Fruit fly (Drosophila melanogaster) whole organism, prepupa: ENCODE data around the gene Tango9.
A peak's percentile ranks its signal among the peaks of the same experiment; 100 is the strongest.

ENCODE experiments used
- CG11762 ChIP-seq: fragments of 200-800 bp; sonication (Bioruptor generic); optimal IDR thresholded peaks from 3 replicates; lab custom pipeline; 2016; ENCODE audit warnings: missing biosample characterization, missing genetic modification characterization; ENCODE audit not compliant: insufficient read depth
- CG15336 ChIP-seq: fragments of 200-800 bp; sonication (Bioruptor generic); IDR thresholded peaks from 2 replicates; pipeline ENCODE4 v1.3.6; 2022; ENCODE audit warnings: missing biosample characterization, missing genetic modification characterization
- CG1621 ChIP-seq: fragments of 200-800 bp; sonication (Bioruptor generic); optimal IDR thresholded peaks from 3 replicates; lab custom pipeline; 2018; ENCODE audit warnings: missing biosample characterization, mild to moderate bottlenecking, missing genetic modification characterization
- CG16779 ChIP-seq: fragments of 200-800 bp; sonication (Bioruptor generic); optimal IDR thresholded peaks from 3 replicates; lab custom pipeline; 2017; ENCODE audit warnings: missing biosample characterization, mild to moderate bottlenecking, missing genetic modification characterization
- CG3032 ChIP-seq: fragments of 200-800 bp; optimal IDR thresholded peaks from 2 replicates; lab custom pipeline; 2019; ENCODE audit warnings: missing biosample characterization, mild to moderate bottlenecking, missing genetic modification characterization, moderate library complexity
- CG31627 ChIP-seq: fragments of 200-800 bp; sonication (Bioruptor generic); optimal IDR thresholded peaks from 3 replicates; lab custom pipeline; 2016; ENCODE audit warnings: missing biosample characterization, missing genetic modification characterization
- CG34406 ChIP-seq: fragments of 200-800 bp; sonication (Bioruptor generic); optimal IDR thresholded peaks from 3 replicates; lab custom pipeline; 2016; ENCODE audit warnings: missing biosample characterization, missing genetic modification characterization
- CG4318 ChIP-seq: fragments of 200-800 bp; sonication (Bioruptor generic); optimal IDR thresholded peaks from 3 replicates; lab custom pipeline; 2017; ENCODE audit warnings: missing biosample characterization, mild to moderate bottlenecking, missing genetic modification characterization
- CG6163 ChIP-seq: fragments of 200-800 bp; sonication (Bioruptor generic); IDR thresholded peaks from 3 replicates; pipeline ENCODE4 v1.3.6; 2022; ENCODE audit warnings: missing biosample characterization, missing genetic modification characterization
- CG6276 ChIP-seq: fragments of 200-800 bp; sonication (Bioruptor generic); optimal IDR thresholded peaks from 2 replicates; lab custom pipeline; 2017; ENCODE audit warnings: missing biosample characterization, mild to moderate bottlenecking, missing genetic modification characterization
- CG6792 ChIP-seq: fragments of 200-800 bp; sonication (Bioruptor generic); optimal IDR thresholded peaks from 3 replicates; lab custom pipeline; 2016; ENCODE audit warnings: missing biosample characterization, missing genetic modification characterization
- CG6808 ChIP-seq: fragments of 200-800 bp; sonication (Bioruptor generic); optimal IDR thresholded peaks from 3 replicates; lab custom pipeline; 2017; ENCODE audit warnings: missing biosample characterization, missing genetic modification characterization, mild to moderate bottlenecking, moderate library complexity, missing genetic modification reagents
- CG6854 ChIP-seq: fragments of 200-800 bp; sonication (Bioruptor generic); optimal IDR thresholded peaks from 2 replicates; lab custom pipeline; 2017; ENCODE audit warnings: missing biosample characterization, mild to moderate bottlenecking, missing genetic modification characterization
- CG7368 ChIP-seq: fragments of 200-800 bp; sonication (Bioruptor generic); optimal IDR thresholded peaks from 3 replicates; lab custom pipeline; 2016; ENCODE audit warnings: missing biosample characterization, missing genetic modification characterization
- CG8119 ChIP-seq: fragments of 200-800 bp; sonication (Bioruptor generic); IDR thresholded peaks from 3 replicates; pipeline ENCODE4 v1.3.6; 2022; ENCODE audit warnings: missing biosample characterization, missing genetic modification characterization
- CG8319 ChIP-seq: fragments of 200-800 bp; sonication (Bioruptor generic); optimal IDR thresholded peaks from 3 replicates; lab custom pipeline; 2016; ENCODE audit warnings: missing biosample characterization, missing genetic modification characterization
- CG9139 ChIP-seq: fragments of 200-800 bp; sonication (Bioruptor generic); optimal IDR thresholded peaks from 3 replicates; lab custom pipeline; 2017; ENCODE audit warnings: missing biosample characterization, mild to moderate bottlenecking, missing genetic modification characterization
- Eip75B ChIP-seq: fragments of 200-800 bp; sonication (Bioruptor generic); optimal IDR thresholded peaks from 3 replicates; lab custom pipeline; 2016; ENCODE audit warnings: missing biosample characterization, missing genetic modification characterization
- Ets21C ChIP-seq: fragments of 200-800 bp; sonication (Bioruptor generic); optimal IDR thresholded peaks from 3 replicates; lab custom pipeline; 2016; ENCODE audit warnings: missing biosample characterization, missing genetic modification characterization
- Ets96B ChIP-seq: fragments of 200-800 bp; optimal IDR thresholded peaks from 2 replicates; lab custom pipeline; 2019; ENCODE audit warnings: missing biosample characterization, mild to moderate bottlenecking, missing genetic modification characterization, moderate library complexity
- Hr39 ChIP-seq: fragments of 200-800 bp; sonication (Bioruptor generic); optimal IDR thresholded peaks from 2 replicates; lab custom pipeline; 2016; ENCODE audit warnings: missing biosample characterization, missing genetic modification characterization
- Hr4 ChIP-seq: fragments of 200-800 bp; sonication (Bioruptor generic); optimal IDR thresholded peaks from 3 replicates; lab custom pipeline; 2016; ENCODE audit warnings: missing biosample characterization, missing genetic modification characterization
- Lpt ChIP-seq: fragments of 200-800 bp; sonication (Bioruptor generic); optimal IDR thresholded peaks from 3 replicates; lab custom pipeline; 2016; ENCODE audit warnings: missing biosample characterization, missing genetic modification characterization
- Met ChIP-seq: fragments of 200-800 bp; sonication (Bioruptor generic); optimal IDR thresholded peaks from 3 replicates; lab custom pipeline; 2016; ENCODE audit warnings: missing biosample characterization, missing genetic modification characterization
- Sox102F ChIP-seq: fragments of 200-800 bp; sonication (Bioruptor generic); optimal IDR thresholded peaks from 2 replicates; lab custom pipeline; 2016; ENCODE audit warnings: missing biosample characterization, mild to moderate bottlenecking, missing genetic modification characterization
- Sox14 ChIP-seq: fragments of 200-800 bp; sonication (Bioruptor generic); optimal IDR thresholded peaks from 3 replicates; lab custom pipeline; 2016; ENCODE audit warnings: missing biosample characterization, missing genetic modification characterization
- Sox15 ChIP-seq: fragments of 200-800 bp; sonication (Bioruptor generic); optimal IDR thresholded peaks from 3 replicates; lab custom pipeline; 2016; ENCODE audit warnings: missing biosample characterization, missing genetic modification characterization
- achi ChIP-seq: fragments of 200-800 bp; sonication (Bioruptor generic); optimal IDR thresholded peaks from 3 replicates; lab custom pipeline; 2016; ENCODE audit warnings: missing biosample characterization, missing genetic modification characterization
- cyc ChIP-seq: fragments of 200-800 bp; sonication (Bioruptor generic); optimal IDR thresholded peaks from 3 replicates; lab custom pipeline; 2016; ENCODE audit warnings: missing biosample characterization, missing genetic modification characterization
- dsx ChIP-seq: fragments of 200-800 bp; optimal IDR thresholded peaks from 3 replicates; lab custom pipeline; 2019; ENCODE audit warnings: missing biosample characterization, mild to moderate bottlenecking, missing genetic modification characterization, moderate library complexity; ENCODE audit not compliant: poor library complexity, severe bottlenecking
- eg ChIP-seq: fragments of 200-800 bp; sonication (Bioruptor generic); IDR thresholded peaks from 3 replicates; pipeline ENCODE4 v1.3.6; 2022; ENCODE audit warnings: missing biosample characterization, missing genetic modification characterization
- esn ChIP-seq: fragments of 200-800 bp; sonication (Bioruptor generic); optimal IDR thresholded peaks from 2 replicates; lab custom pipeline; 2016; ENCODE audit warnings: missing biosample characterization, mild to moderate bottlenecking, missing genetic modification characterization, moderate library complexity
- fd59A ChIP-seq: fragments of 200-800 bp; sonication (Bioruptor generic); optimal IDR thresholded peaks from 2 replicates; lab custom pipeline; 2017; ENCODE audit warnings: missing biosample characterization, mild to moderate bottlenecking, missing genetic modification characterization, missing genetic modification reagents
- fkh ChIP-seq: fragments of 200-800 bp; sonication (Bioruptor generic); optimal IDR thresholded peaks from 3 replicates; lab custom pipeline; 2017; ENCODE audit warnings: missing biosample characterization, mild to moderate bottlenecking, missing genetic modification characterization, moderate library complexity
- lz ChIP-seq: fragments of 200-800 bp; sonication (Bioruptor generic); optimal IDR thresholded peaks from 3 replicates; lab custom pipeline; 2016; ENCODE audit warnings: missing biosample characterization, missing genetic modification characterization
- net ChIP-seq: fragments of 200-800 bp; sonication (Bioruptor generic); optimal IDR thresholded peaks from 3 replicates; lab custom pipeline; 2016; ENCODE audit warnings: missing biosample characterization, missing genetic modification characterization
- pdm3 ChIP-seq: fragments of 200-800 bp; sonication (Bioruptor generic); optimal IDR thresholded peaks from 3 replicates; lab custom pipeline; 2016; ENCODE audit warnings: missing biosample characterization, missing genetic modification characterization
- salr ChIP-seq, 2 experiments: fragments of 200-800 bp; sonication (Bioruptor generic); optimal IDR thresholded peaks; 3 replicates each; lab custom pipeline; 2016 to 2018; ENCODE audit warnings: missing biosample characterization in 2 of 2, missing genetic modification characterization in 2 of 2, mild to moderate bottlenecking in 1 of 2
- ss ChIP-seq, 2 experiments: fragments of 200-800 bp; sonication (Bioruptor generic); optimal IDR thresholded peaks; 2 replicates in 1 of 2; 3 replicates in 1 of 2; lab custom pipeline; 2017 to 2018; ENCODE audit warnings: mild to moderate bottlenecking in 2 of 2, missing biosample characterization in 2 of 2, missing genetic modification characterization in 2 of 2, moderate library complexity in 1 of 2
- svp ChIP-seq: fragments of 200-800 bp; sonication (Bioruptor generic); peaks from one replicate; lab custom pipeline; 2016; ENCODE audit warnings: missing biosample characterization, missing genetic modification characterization
- topi ChIP-seq: fragments of 200-800 bp; sonication (Bioruptor generic); optimal IDR thresholded peaks from 3 replicates; lab custom pipeline; 2016; ENCODE audit warnings: missing biosample characterization, missing genetic modification characterization

The Tango9 gene

DNA sequence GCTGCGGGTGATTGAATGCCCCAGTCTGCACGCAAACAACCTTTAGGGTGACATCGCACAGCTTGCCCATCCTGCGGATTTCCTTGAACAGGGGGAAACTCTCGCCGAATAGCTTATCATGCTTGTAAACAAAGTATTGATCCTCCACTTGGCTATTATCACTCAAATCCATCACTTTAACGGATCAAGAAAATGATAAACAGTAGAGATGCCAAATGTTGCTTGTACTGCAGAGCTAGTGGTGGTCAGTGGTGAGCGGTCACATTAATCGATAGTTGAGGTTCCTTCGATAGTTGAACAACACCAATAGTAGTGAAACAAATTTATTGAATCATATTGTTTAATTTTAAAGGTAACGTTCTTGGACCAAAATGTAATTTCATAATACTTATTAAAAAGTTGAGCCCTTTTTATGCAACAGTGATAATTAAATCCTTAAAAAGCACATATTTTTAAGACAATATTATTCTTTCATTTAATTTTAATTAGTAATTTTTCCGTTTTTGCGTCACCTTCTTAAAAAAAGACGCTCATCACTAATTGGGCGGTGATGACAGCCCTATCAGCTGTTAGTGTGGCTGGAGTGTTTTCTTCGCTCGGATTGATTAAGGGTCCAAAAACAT lies 35.6 kb upstream of the Tango9 start, which contains the start of the genes KLHL18 and GCC185 (continued):
- TF ChIP-seq CG11762 (GFP tag; lab: Kevin White, UChicago): peak; percentile 59
- TF ChIP-seq net (GFP tag; lab: Kevin White, UChicago): peak; percentile 49
- TF ChIP-seq fd59A (GFP tag; lab: Kevin White, UChicago): peak; percentile 27
- TF ChIP-seq CG7368 (GFP tag; lab: Kevin White, UChicago): peak; percentile 52
- TF ChIP-seq Ets96B (tag; lab: Kevin White, UChicago): peak; percentile 75
- TF ChIP-seq Sox102F (GFP tag; lab: Kevin White, UChicago): no peak
- TF ChIP-seq CG6808: peak; percentile 37
- TF ChIP-seq CG8319: peak; percentile 56
- peak; percentile 74 for TF ChIP-seq CG34406 (GFP tag; lab: Kevin White, UChicago)
- peak; percentile 82 for TF ChIP-seq Ets21C (GFP tag; lab: Kevin White, UChicago)
- TF ChIP-seq salr (GFP tag; optimal IDR thresholded peaks at IDR 0.05; lab: Kevin White, UChicago): peak in 1 of 2 experiments; percentile 66
- no peak for TF ChIP-seq Eip75B
- TF ChIP-seq svp (GFP tag; lab: Kevin White, UChicago): peak; percentile 94
- peak; percentile 73 for TF ChIP-seq eg (GFP tag; lab: Robert Waterston, UW)
- TF ChIP-seq CG8119 (GFP tag; lab: Robert Waterston, UW): no peak
- TF ChIP-seq Lpt: peak; percentile 74
- peak; percentile 67 for TF ChIP-seq CG6792
- TF ChIP-seq CG4318 (GFP tag; lab: Kevin White, UChicago): no peak
- no peak for TF ChIP-seq pdm3 (GFP tag; lab: Kevin White, UChicago)
- no peak for TF ChIP-seq CG6854 (GFP tag; lab: Kevin White, UChicago)
- no peak for TF ChIP-seq CG6276 (GFP tag; lab: Kevin White, UChicago)
- peak; percentile 87 for TF ChIP-seq Hr39 (GFP tag; lab: Kevin White, UChicago)
- TF ChIP-seq CG1621 (tag; lab: Kevin White, UChicago): no peak
- peak; percentile 88 for TF ChIP-seq CG31627 (GFP tag; lab: Kevin White, UChicago)
- TF ChIP-seq cyc (GFP tag; lab: Kevin White, UChicago): peak; percentile 87
- TF ChIP-seq Sox15 (GFP tag; lab: Kevin White, UChicago): peak; percentile 88
- peak; percentile 73 for TF ChIP-seq Met (GFP tag; lab: Kevin White, UChicago)
- no peak; the same call in 2 of the 3 replicates for TF ChIP-seq CG6163 (GFP tag; lab: Robert Waterston, UW)
- TF ChIP-seq topi (GFP tag; lab: Kevin White, UChicago): peak; percentile 80
- TF ChIP-seq CG3032 (tag; lab: Kevin White, UChicago): peak; percentile 87
- no peak for TF ChIP-seq ss (GFP tag; optimal IDR thresholded peaks at IDR 0.05; lab: Kevin White, UChicago)
- no peak for TF ChIP-seq CG16779 (tag; lab: Kevin White, UChicago)
- TF ChIP-seq Hr4 (GFP tag; lab: Kevin White, UChicago): peak; percentile 83
- no peak for TF ChIP-seq dsx (GFP tag; lab: Kevin White, UChicago)
- peak; percentile 77 for TF ChIP-seq achi
- no peak for TF ChIP-seq CG15336 (GFP tag; lab: Robert Waterston, UW)
- TF ChIP-seq lz (GFP tag; lab: Kevin White, UChicago): peak; percentile 88
- no peak for TF ChIP-seq CG9139 (GFP tag; lab: Kevin White, UChicago)
- peak; percentile 75 for TF ChIP-seq Sox14 (GFP tag; lab: Kevin White, UChicago)
- peak; percentile 55 for TF ChIP-seq fkh (GFP tag; lab: Kevin White, UChicago)

DNA sequence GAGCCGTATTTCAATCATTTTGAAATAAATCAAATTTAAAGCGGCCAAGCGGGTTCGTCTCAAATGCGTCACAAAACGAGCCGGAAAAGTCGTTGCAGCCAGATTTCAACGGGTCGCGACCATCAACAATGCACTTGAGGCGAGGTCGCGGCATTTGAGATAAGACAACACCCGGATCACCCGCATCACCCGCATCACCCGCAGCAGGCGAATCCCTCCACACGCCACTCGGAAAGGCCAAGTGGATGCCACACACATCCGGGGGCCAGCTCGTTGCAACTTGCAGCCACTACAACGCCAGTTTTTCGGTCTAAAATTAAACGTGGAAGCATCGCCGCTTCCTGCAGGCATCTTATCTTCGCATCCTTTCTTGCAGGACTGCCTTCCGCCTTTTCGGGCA lies 31.7 kb upstream of the Tango9 start:
- TF ChIP-seq Hr39 (GFP tag; lab: Kevin White, UChicago) (no peak), esn (GFP tag; lab: Kevin White, UChicago) (no peak), CG6854 (GFP tag; lab: Kevin White, UChicago) (no peak), svp (GFP tag; lab: Kevin White, UChicago) (peak; percentile 64), CG6163 (GFP tag; lab: Robert Waterston, UW) (0 out of 3 replicates have a peak, but pooled peaks have one; percentile 30)
- TF ChIP-seq, all 60 proteins: peak for 2
